Worm (Caenorhabditis elegans) whole organism, L4/young adult: ENCODE measurements around the gene hrg-3.

Experiments
- dao-5 ChIP-seq: sonication (generic microtip); optimal IDR thresholded peaks from 2 replicates; lab custom pipeline; 2016; ENCODE audit warnings: missing genotype, missing genetic modification characterization, moderate library complexity, missing compliant biosample characterization
- him-1 ChIP-seq: sonication (generic microtip); optimal IDR thresholded peaks from 2 replicates; lab custom pipeline; 2016; ENCODE audit warnings: missing genotype, missing genetic modification reagents, missing genetic modification characterization, missing compliant biosample characterization

- no peak for TF ChIP-seq him-1 (tag; lab: Kevin White, UChicago)
- TF ChIP-seq dao-5: no peak
Measured at ce11 chrV:9709747-9710146, 46.5 kb upstream of the hrg-3 start, which contains the start of gene tag-120.
